Fruit fly (Drosophila melanogaster): ENCODE measurements around the gene CG15715.

The CG15715 gene

DNA sequence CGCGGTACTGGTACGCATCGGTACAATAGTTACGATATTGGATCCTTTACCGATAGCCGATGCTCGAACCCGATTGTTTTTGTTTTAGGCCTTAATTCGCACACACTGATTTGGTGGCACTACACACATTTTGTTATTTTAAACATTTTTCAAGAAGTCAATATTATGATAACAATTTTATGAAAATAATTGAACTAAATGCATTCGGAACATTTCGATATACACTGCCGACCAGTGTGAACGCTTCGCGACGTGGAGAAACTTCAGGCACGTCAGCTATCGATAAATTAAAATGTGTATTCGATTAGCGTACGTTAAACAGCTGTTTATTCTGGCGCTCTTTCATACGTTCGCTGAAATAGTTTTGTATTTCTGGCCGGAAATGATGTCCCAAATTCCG is 5.1 kb downstream of the CG15715 start, which contains the start of gene CG12713 (continued):
- peak in 1 of 2 experiments; percentile 22 for TF ChIP-seq insv (GFP tag; optimal IDR thresholded peaks at IDR 0.05)
- peak; percentile 30 for TF ChIP-seq ftz-f1 (GFP tag; optimal IDR thresholded peaks at IDR 0.05)
- no peak for TF ChIP-seq CG17328 (GFP tag; IDR thresholded peaks at IDR 0.05)
- TF ChIP-seq CG7987 (GFP tag; optimal IDR thresholded peaks at IDR 0.05): no peak
- TF ChIP-seq pho (GFP tag; optimal IDR thresholded peaks at IDR 0.05): no peak
- TF ChIP-seq gro (GFP tag; optimal IDR thresholded peaks at IDR 0.05): peak; percentile 6
- peak; percentile 65; the same call in 1 of the 2 replicates for TF ChIP-seq CG42726 (GFP tag; IDR thresholded peaks at IDR 0.05; ENCODE audit: partially characterized antibody)
- peak; percentile 53 for TF ChIP-seq Lhr (GFP tag; optimal IDR thresholded peaks at IDR 0.05)
- TF ChIP-seq Nf-YB (GFP tag; optimal IDR thresholded peaks at IDR 0.05): no peak
- TF ChIP-seq CG9437 (GFP tag; optimal IDR thresholded peaks at IDR 0.05): peak; percentile 89
- TF ChIP-seq btn (GFP tag; optimal IDR thresholded peaks at IDR 0.05): no peak
- TF ChIP-seq cas (GFP tag; IDR thresholded peaks at IDR 0.05): no peak
- no peak for TF ChIP-seq Oaz (GFP tag; IDR thresholded peaks at IDR 0.05)
- TF ChIP-seq bsh (GFP tag; optimal IDR thresholded peaks at IDR 0.05): no peak
- no peak for TF ChIP-seq kah (GFP tag; optimal IDR thresholded peaks at IDR 0.05)
- TF ChIP-seq twi (tag; optimal IDR thresholded peaks at IDR 0.05): no peak
- TF ChIP-seq Gsc (GFP tag; IDR thresholded peaks at IDR 0.05): no peak
- peak; percentile 20 for TF ChIP-seq CG4424 (GFP tag; optimal IDR thresholded peaks at IDR 0.05)
- no peak for TF ChIP-seq lmd (GFP tag; IDR thresholded peaks at IDR 0.05)
- peak; percentile 26 for TF ChIP-seq CTCF (GFP tag; optimal IDR thresholded peaks at IDR 0.05)
- TF ChIP-seq sim (GFP tag; IDR thresholded peaks at IDR 0.05): no peak
- TF ChIP-seq CG2678 (tag; optimal IDR thresholded peaks at IDR 0.05): no peak
- peak; percentile 16 for TF ChIP-seq CG4617 (GFP tag; optimal IDR thresholded peaks at IDR 0.05; ENCODE audit: borderline replicate concordance)
- no peak for TF ChIP-seq Sox100B (GFP tag; optimal IDR thresholded peaks at IDR 0.05)
- peak; percentile 69 for TF ChIP-seq phol (tag; optimal IDR thresholded peaks at IDR 0.05)
- no peak for TF ChIP-seq fd96Cb (tag; optimal IDR thresholded peaks at IDR 0.05)
- peak; percentile 32 for TF ChIP-seq CG13624 (GFP tag; optimal IDR thresholded peaks at IDR 0.05)
- no peak for TF ChIP-seq CG33557 (GFP tag; optimal IDR thresholded peaks at IDR 0.05)
- no peak for TF ChIP-seq ERR (GFP tag; optimal IDR thresholded peaks at IDR 0.05)
- no peak for TF ChIP-seq aop (GFP tag; IDR thresholded peaks at IDR 0.05)
- TF ChIP-seq salm (tag; optimal IDR thresholded peaks at IDR 0.05): no peak
- peak; percentile 91 for TF ChIP-seq BEAF-32 (GFP tag; optimal IDR thresholded peaks at IDR 0.05)
- no peak for TF ChIP-seq prd (optimal IDR thresholded peaks at IDR 0.05)
- TF ChIP-seq prd (GFP tag; IDR thresholded peaks at IDR 0.05): no peak
- no peak for TF ChIP-seq da (GFP tag; optimal IDR thresholded peaks at IDR 0.05)
- TF ChIP-seq lilli (GFP tag; optimal IDR thresholded peaks at IDR 0.05): peak; percentile 24
- peak; percentile 40 for TF ChIP-seq gem (tag; optimal IDR thresholded peaks at IDR 0.05)
- TF ChIP-seq CG7357 (GFP tag; IDR thresholded peaks at IDR 0.05): peak; percentile 99
- no peak for TF ChIP-seq bowl (GFP tag; IDR thresholded peaks at IDR 0.05)
- TF ChIP-seq CG6683 (GFP tag; optimal IDR thresholded peaks at IDR 0.05): no peak
- no peak for TF ChIP-seq bigmax (GFP tag; optimal IDR thresholded peaks at IDR 0.05)
- peak; percentile 60 for TF ChIP-seq zen (tag; optimal IDR thresholded peaks at IDR 0.05)
- no peak for TF ChIP-seq CG30431 (GFP tag; optimal IDR thresholded peaks at IDR 0.05)
- peak; percentile 92 for TF ChIP-seq HLH4C (GFP tag; IDR thresholded peaks at IDR 0.05; ENCODE audit: partially characterized antibody)
- TF ChIP-seq D (optimal IDR thresholded peaks at IDR 0.05): no peak
- TF ChIP-seq D (GFP tag; optimal IDR thresholded peaks at IDR 0.05): no peak
- TF ChIP-seq sna (GFP tag; IDR thresholded peaks at IDR 0.05; ENCODE audit: partially characterized antibody): peak; percentile 70
- no peak for TF ChIP-seq nom (GFP tag; optimal IDR thresholded peaks at IDR 0.05)
- no peak for TF ChIP-seq cato (GFP tag; optimal IDR thresholded peaks at IDR 0.05; ENCODE audit: borderline replicate concordance)
- TF ChIP-seq chm (GFP tag; IDR thresholded peaks at IDR 0.05): no peak
- TF ChIP-seq CG15601 (tag; optimal IDR thresholded peaks at IDR 0.05): peak; percentile 20
- no peak for TF ChIP-seq zfh1 (GFP tag; IDR thresholded peaks at IDR 0.05)

Measured in whole organism, embryonic.